Fruit fly (Drosophila melanogaster) whole organism, embryonic: ENCODE measurements around the gene CG6574.
A peak's percentile ranks its signal among the peaks of the same experiment; 100 is the strongest.

ENCODE experiments used
- Ada2b ChIP-seq: fragments of 200-800 bp; sonication (Bioruptor generic); IDR thresholded peaks from 2 replicates; pipeline ENCODE4 v1.3.6; 2022; ENCODE audit warnings: missing biosample characterization, missing genetic modification characterization
- Antp ChIP-seq: fragments of 200-800 bp; sonication (Bioruptor generic); optimal IDR thresholded peaks from 3 replicates; lab custom pipeline; 2016; ENCODE audit warnings: missing biosample characterization, missing genetic modification characterization
- Atf3 ChIP-seq: fragments of 200-800 bp; sonication (Bioruptor generic); optimal IDR thresholded peaks from 3 replicates; lab custom pipeline; 2016; ENCODE audit warnings: missing biosample characterization, missing genetic modification characterization
- B-H2 ChIP-seq: fragments of 200-800 bp; sonication (Bioruptor generic); optimal IDR thresholded peaks from 2 replicates; lab custom pipeline; 2018; ENCODE audit warnings: missing biosample characterization, mild to moderate bottlenecking, missing genetic modification characterization
- CG10654 ChIP-seq: fragments of 200-800 bp; sonication (Bioruptor generic); optimal IDR thresholded peaks from 2 replicates; lab custom pipeline; 2016; ENCODE audit warnings: missing biosample characterization, missing genetic modification characterization
- CG10959 ChIP-seq: fragments of 200-800 bp; sonication (Bioruptor generic); IDR thresholded peaks from 2 replicates; pipeline ENCODE4 v1.3.6; 2022; ENCODE audit warnings: missing biosample characterization, missing genetic modification characterization
- CG11504 ChIP-seq: fragments of 200-800 bp; sonication (Bioruptor generic); optimal IDR thresholded peaks from 3 replicates; lab custom pipeline; 2019; ENCODE audit warnings: missing biosample characterization, mild to moderate bottlenecking, missing genetic modification characterization, moderate library complexity
- CG12299 ChIP-seq: fragments of 200-800 bp; sonication (Bioruptor generic); optimal IDR thresholded peaks from 2 replicates; lab custom pipeline; 2018; ENCODE audit warnings: missing biosample characterization, mild to moderate bottlenecking, missing genetic modification characterization
- CG13296 ChIP-seq: fragments of 200-800 bp; sonication (Bioruptor generic); optimal IDR thresholded peaks from 3 replicates; lab custom pipeline; 2018; ENCODE audit warnings: missing biosample characterization, mild to moderate bottlenecking, missing genetic modification characterization
- CG16779 ChIP-seq: fragments of 200-800 bp; sonication (Bioruptor generic); IDR thresholded peaks from 2 replicates; pipeline ENCODE4 v1.3.6; 2022; ENCODE audit warnings: missing biosample characterization, missing genetic modification characterization
- CG1792 ChIP-seq: fragments of 200-800 bp; sonication (Bioruptor generic); optimal IDR thresholded peaks from 2 replicates; lab custom pipeline; 2016; ENCODE audit warnings: missing biosample characterization, missing genetic modification characterization
- CG18011 ChIP-seq: fragments of 200-800 bp; sonication (Bioruptor generic); optimal IDR thresholded peaks from 2 replicates; lab custom pipeline; 2017; ENCODE audit warnings: missing biosample characterization, missing genetic modification characterization, mild to moderate bottlenecking, moderate library complexity, missing genotype
- CG2199 ChIP-seq: fragments of 200-800 bp; sonication (Bioruptor generic); IDR thresholded peaks from 3 replicates; pipeline ENCODE4 v1.3.6; 2022; ENCODE audit warnings: missing biosample characterization, missing genetic modification characterization
- CG2875 ChIP-seq: fragments of 200-800 bp; sonication (Bioruptor generic); optimal IDR thresholded peaks from 2 replicates; lab custom pipeline; 2017; ENCODE audit warnings: missing biosample characterization, mild to moderate bottlenecking, missing genetic modification characterization, missing genetic modification reagents
- CG31388 ChIP-seq: fragments of 200-800 bp; sonication (Bioruptor generic); optimal IDR thresholded peaks from 2 replicates; lab custom pipeline; 2016; ENCODE audit warnings: missing biosample characterization, missing genetic modification characterization
- CG32767 ChIP-seq: fragments of 200-800 bp; sonication (Bioruptor generic); IDR thresholded peaks from 2 replicates; pipeline ENCODE4 v1.3.6; 2022; ENCODE audit warnings: missing biosample characterization, missing genetic modification characterization
- CG3407 ChIP-seq: fragments of 200-800 bp; sonication (Bioruptor generic); optimal IDR thresholded peaks from 2 replicates; lab custom pipeline; 2018; ENCODE audit warnings: missing biosample characterization, mild to moderate bottlenecking, missing genetic modification characterization
- CG3726 ChIP-seq: fragments of 200-800 bp; sonication (Bioruptor generic); IDR thresholded peaks from 3 replicates; pipeline ENCODE4, ENCODE4 v1.3.6; 2022; ENCODE audit warnings: missing biosample characterization, missing genetic modification characterization
- CG3847 ChIP-seq: fragments of 200-800 bp; sonication (Bioruptor generic); IDR thresholded peaks from 2 replicates; pipeline ENCODE4 v1.3.6; 2022; ENCODE audit warnings: missing biosample characterization, missing genetic modification characterization
- CG4424 ChIP-seq: fragments of 200-800 bp; sonication (Bioruptor generic); optimal IDR thresholded peaks from 3 replicates; lab custom pipeline; 2016; ENCODE audit warnings: missing biosample characterization, missing genetic modification characterization
- CG5953 ChIP-seq: fragments of 200-800 bp; sonication (Bioruptor generic); IDR thresholded peaks from 2 replicates; pipeline ENCODE4 v1.3.6; 2022; ENCODE audit warnings: missing biosample characterization, missing genetic modification characterization
- CG6272 ChIP-seq: fragments of 200-800 bp; sonication (Bioruptor generic); IDR thresholded peaks from 2 replicates; pipeline ENCODE4 v1.3.6; 2022; ENCODE audit warnings: missing biosample characterization, missing genetic modification characterization
- CG6765 ChIP-seq: fragments of 200-800 bp; sonication (Bioruptor generic); optimal IDR thresholded peaks from 3 replicates; lab custom pipeline; 2017; ENCODE audit warnings: missing biosample characterization, mild to moderate bottlenecking, missing genetic modification characterization
- CG7271 ChIP-seq: fragments of 200-800 bp; sonication (Bioruptor generic); optimal IDR thresholded peaks from 2 replicates; lab custom pipeline; 2018; ENCODE audit warnings: missing biosample characterization, mild to moderate bottlenecking, missing genetic modification characterization, moderate library complexity
- CG7963 ChIP-seq: fragments of 200-800 bp; sonication (Bioruptor generic); IDR thresholded peaks from 3 replicates; pipeline ENCODE4 v1.3.6; 2022; ENCODE audit warnings: missing biosample characterization, missing genetic modification characterization; ENCODE audit not compliant: partially characterized antibody
- CG8478 ChIP-seq: fragments of >200 bp; optimal IDR thresholded peaks from 2 replicates; lab custom pipeline; 2018
- CG9215 ChIP-seq: fragments of 200-800 bp; sonication (Bioruptor generic); IDR thresholded peaks from 2 replicates; pipeline ENCODE4 v1.3.6; 2022; ENCODE audit warnings: missing biosample characterization, missing genetic modification characterization
- Gug ChIP-seq: fragments of 200-800 bp; sonication (Bioruptor generic); IDR thresholded peaks from 4 replicates; pipeline ENCODE4 v1.3.6; 2022; ENCODE audit warnings: missing biosample characterization, missing genetic modification characterization
- Hmr ChIP-seq: fragments of 200-800 bp; sonication (Bioruptor generic); optimal IDR thresholded peaks from 3 replicates; lab custom pipeline; 2017; ENCODE audit warnings: mild to moderate bottlenecking, missing biosample characterization, missing genetic modification reagents, missing genetic modification characterization
- Lim3 ChIP-seq: fragments of 200-800 bp; sonication (Bioruptor generic); IDR thresholded peaks from 2 replicates; pipeline ENCODE4 v1.3.6; 2022; ENCODE audit warnings: missing biosample characterization, missing genetic modification characterization
- Nf-YC ChIP-seq: fragments of 200-800 bp; optimal IDR thresholded peaks from 3 replicates; lab custom pipeline; 2019; ENCODE audit warnings: missing biosample characterization, mild to moderate bottlenecking, missing genetic modification characterization, moderate library complexity
- ato ChIP-seq: fragments of 200-800 bp; sonication (Bioruptor generic); IDR thresholded peaks from 2 replicates; pipeline ENCODE4 v1.3.6; 2022; ENCODE audit warnings: missing biosample characterization, missing genetic modification characterization; ENCODE audit not compliant: partially characterized antibody
- bowl ChIP-seq: fragments of 200-800 bp; sonication (Bioruptor generic); IDR thresholded peaks from 2 replicates; pipeline ENCODE4 v1.3.6; 2022; ENCODE audit warnings: missing biosample characterization, missing genetic modification characterization
- cg ChIP-seq: fragments of 200-800 bp; sonication (Bioruptor generic); optimal IDR thresholded peaks from 3 replicates; lab custom pipeline; 2019; ENCODE audit warnings: missing biosample characterization, mild to moderate bottlenecking, missing genetic modification characterization, moderate library complexity
- chm ChIP-seq: fragments of 200-800 bp; sonication (Bioruptor generic); IDR thresholded peaks from 2 replicates; pipeline ENCODE4 v1.3.6; 2022; ENCODE audit warnings: missing biosample characterization, missing genetic modification characterization
- eve ChIP-seq, 2 experiments: fragments of >200 bp; optimal IDR thresholded peaks; 2 replicates each; lab custom pipeline; 2017; ENCODE audit warnings: missing biosample characterization in 2 of 2, missing genetic modification characterization in 2 of 2
- gro ChIP-seq: fragments of 200-800 bp; sonication (Bioruptor generic); optimal IDR thresholded peaks from 2 replicates; lab custom pipeline; 2016; ENCODE audit warnings: missing biosample characterization, missing genetic modification characterization
- jing ChIP-seq: fragments of 200-800 bp; sonication (Bioruptor generic); optimal IDR thresholded peaks from 2 replicates; lab custom pipeline; 2018; ENCODE audit warnings: missing biosample characterization, mild to moderate bottlenecking, missing genetic modification characterization
- lilli ChIP-seq: fragments of 200-800 bp; sonication (Bioruptor generic); optimal IDR thresholded peaks from 3 replicates; lab custom pipeline; 2016; ENCODE audit warnings: missing biosample characterization, missing genetic modification characterization
- lola ChIP-seq, 3 experiments: fragments of >200 bp in 2 of 3; fragments of 200-800 bp in 1 of 3; sonication (Bioruptor generic) in 1 of 3; optimal IDR thresholded peaks; 2 replicates each; lab custom pipeline; 2017 to 2019; ENCODE audit warnings: missing biosample characterization in 3 of 3, missing genetic modification characterization in 3 of 3, mild to moderate bottlenecking in 1 of 3, moderate library complexity in 1 of 3
- oc ChIP-seq: fragments of 200-800 bp; sonication (Bioruptor generic); optimal IDR thresholded peaks from 2 replicates; lab custom pipeline; 2018; ENCODE audit warnings: missing biosample characterization, mild to moderate bottlenecking, missing genetic modification characterization, moderate library complexity
- org-1 ChIP-seq: fragments of 200-800 bp; sonication (Bioruptor generic); optimal IDR thresholded peaks from 2 replicates; lab custom pipeline; 2017; ENCODE audit warnings: missing biosample characterization, missing genetic modification characterization
- pum ChIP-seq: fragments of 200-800 bp; sonication (Bioruptor generic); optimal IDR thresholded peaks from 2 replicates; lab custom pipeline; 2016; ENCODE audit warnings: missing biosample characterization, missing genetic modification characterization
- row ChIP-seq: fragments of 200-800 bp; sonication (Bioruptor generic); IDR thresholded peaks from 3 replicates; pipeline ENCODE4 v1.3.6; 2022; ENCODE audit warnings: missing biosample characterization, missing genetic modification characterization
- run ChIP-seq: fragments of 200-800 bp; sonication (Bioruptor generic); optimal IDR thresholded peaks from 3 replicates; lab custom pipeline; 2018; ENCODE audit warnings: missing biosample characterization, mild to moderate bottlenecking, missing genetic modification characterization
- sug ChIP-seq: fragments of 200-800 bp; optimal IDR thresholded peaks from 2 replicates; lab custom pipeline; 2019; ENCODE audit warnings: missing biosample characterization, mild to moderate bottlenecking, missing genetic modification characterization, moderate library complexity
- tll ChIP-seq, 2 experiments: fragments of 200-800 bp in 1 of 2; fragments of >200 bp in 1 of 2; sonication (Bioruptor generic) in 1 of 2; optimal IDR thresholded peaks; 2 replicates each; lab custom pipeline; 2017 to 2019; ENCODE audit warnings: missing biosample characterization in 2 of 2, missing genetic modification characterization in 2 of 2, mild to moderate bottlenecking in 1 of 2, moderate library complexity in 1 of 2
- tup ChIP-seq: fragments of 200-800 bp; sonication (Bioruptor generic); optimal IDR thresholded peaks from 2 replicates; lab custom pipeline; 2016; ENCODE audit warnings: missing biosample characterization, mild to moderate bottlenecking, missing genetic modification characterization, moderate library complexity
- twi ChIP-seq: fragments of 200-800 bp; optimal IDR thresholded peaks from 2 replicates; lab custom pipeline; 2019; ENCODE audit warnings: missing biosample characterization, mild to moderate bottlenecking, missing genetic modification characterization, moderate library complexity
- usp ChIP-seq: fragments of >200 bp; optimal IDR thresholded peaks from 2 replicates; lab custom pipeline; 2017; ENCODE audit warnings: missing biosample characterization, missing genetic modification characterization
- wek ChIP-seq: fragments of 200-800 bp; sonication (Bioruptor generic); optimal IDR thresholded peaks from 3 replicates; lab custom pipeline; 2018; ENCODE audit warnings: missing biosample characterization, mild to moderate bottlenecking, missing genetic modification characterization, moderate library complexity

CG6574 gene

dm6 chr3R:10849515-10849973, 13.2 kb downstream of the CG6574 start, which contains the start of gene CG42394 (continued):
- TF ChIP-seq B-H2 (GFP tag; lab: Kevin White, UChicago), result no peak
- TF ChIP-seq pum (GFP tag; lab: Kevin White, UChicago), result peak; percentile 64
- TF ChIP-seq CG13296 (GFP tag; lab: Kevin White, UChicago), result peak; percentile 94
- no peak for TF ChIP-seq usp
- peak; percentile 10; the same call in 1 of the 2 replicates for TF ChIP-seq Lim3
- TF ChIP-seq oc (tag; lab: Kevin White, UChicago), result peak; percentile 92
- no peak for TF ChIP-seq ato (GFP tag; lab: Robert Waterston, UW)
- peak; percentile 87 for TF ChIP-seq CG5953 (GFP tag; lab: Robert Waterston, UW)
- peak; percentile 79 for TF ChIP-seq tup (GFP tag; lab: Kevin White, UChicago)
- peak; percentile 93 for TF ChIP-seq CG10959 (GFP tag; lab: Robert Waterston, UW)
- peak; percentile 44 for TF ChIP-seq Antp (GFP tag; lab: Kevin White, UChicago)
- no peak for TF ChIP-seq CG8478
- TF ChIP-seq CG2199 (GFP tag; lab: Robert Waterston, UW), result peak; percentile 88; the same call in 2 of the 3 replicates
- peak; percentile 95 for TF ChIP-seq Ada2b (GFP tag; lab: Robert Waterston, UW)
- peak; percentile 89 for TF ChIP-seq CG10654 (GFP tag; lab: Kevin White, UChicago)
- peak; percentile 87 for TF ChIP-seq CG3847
- TF ChIP-seq CG2875 (GFP tag; lab: Kevin White, UChicago), result peak; percentile 95
- peak; percentile 91 for TF ChIP-seq CG12299
- TF ChIP-seq CG11504 (tag; lab: Kevin White, UChicago), result peak; percentile 96
- TF ChIP-seq CG1792, result peak; percentile 47
- no peak for TF ChIP-seq gro
- peak; percentile 92 for TF ChIP-seq CG6765
- TF ChIP-seq Hmr (GFP tag; lab: Kevin White, UChicago), result peak; percentile 96
- peak in 1 of 2 experiments; percentile 67 for TF ChIP-seq eve (GFP tag; optimal IDR thresholded peaks at IDR 0.05; lab: Kevin White, UChicago)
- peak; percentile 88; the same call in 1 of the 3 replicates for TF ChIP-seq CG3726 (GFP tag; lab: Robert Waterston, UW)
- TF ChIP-seq jing (GFP tag; lab: Kevin White, UChicago), result peak; percentile 73
- TF ChIP-seq CG7963 (GFP tag; lab: Robert Waterston, UW), result no peak
- TF ChIP-seq CG32767 (GFP tag; lab: Robert Waterston, UW), result peak; percentile 89
- peak; percentile 94 for TF ChIP-seq row
- peak; percentile 96 for TF ChIP-seq CG7271 (tag; lab: Kevin White, UChicago)
- peak; percentile 84 for TF ChIP-seq Nf-YC
- peak; percentile 88 for TF ChIP-seq CG6272
- peak; percentile 94 for TF ChIP-seq chm (GFP tag; lab: Robert Waterston, UW)
- peak; percentile 83 for TF ChIP-seq CG16779
- TF ChIP-seq lilli (GFP tag; lab: Kevin White, UChicago), result peak; percentile 89
- no peak for TF ChIP-seq cg (GFP tag; lab: Kevin White, UChicago)
- TF ChIP-seq wek, result peak; percentile 12
- TF ChIP-seq CG4424, result peak; percentile 96
- TF ChIP-seq CG3407 (GFP tag; lab: Kevin White, UChicago), result peak; percentile 91
- TF ChIP-seq CG9215 (GFP tag; lab: Robert Waterston, UW), result peak; percentile 83
- TF ChIP-seq lola (GFP tag; optimal IDR thresholded peaks at IDR 0.05; lab: Kevin White, UChicago), result peak in 1 of 3 experiments; percentile 96
- no peak for TF ChIP-seq CG18011 (GFP tag; lab: Kevin White, UChicago)
- TF ChIP-seq Gug, result peak; percentile 84; the same call in 3 of the 4 replicates
- TF ChIP-seq sug, result no peak
- peak; percentile 44 for TF ChIP-seq Atf3
- no peak for TF ChIP-seq tll (GFP tag; optimal IDR thresholded peaks at IDR 0.05; lab: Kevin White, UChicago)
- TF ChIP-seq bowl (GFP tag; lab: Robert Waterston, UW), result peak; percentile 87
- TF ChIP-seq twi (tag; lab: Kevin White, UChicago), result peak; percentile 87
- peak; percentile 87 for TF ChIP-seq org-1
- peak; percentile 84 for TF ChIP-seq CG31388 (GFP tag; lab: Kevin White, UChicago)
- TF ChIP-seq run, result peak; percentile 80
